Fruit fly (Drosophila melanogaster) whole organism, embryonic: ENCODE results near the gene Galphai.
A peak's percentile ranks its signal among the peaks of the same experiment; 100 is the strongest.

ENCODE experiments used
- BEAF-32 ChIP-seq: fragments of 200-800 bp; sonication (Bioruptor generic); optimal IDR thresholded peaks from 3 replicates; lab custom pipeline; 2017; ENCODE audit warnings: missing biosample characterization, missing genetic modification characterization, mild to moderate bottlenecking, moderate library complexity, missing genetic modification reagents
- CG10565 ChIP-seq: fragments of 200-800 bp; sonication (Bioruptor generic); optimal IDR thresholded peaks from 3 replicates; lab custom pipeline; 2016; ENCODE audit warnings: missing biosample characterization, mild to moderate bottlenecking, missing genetic modification characterization
- CG12769 ChIP-seq: fragments of 200-800 bp; sonication (Bioruptor generic); optimal IDR thresholded peaks from 2 replicates; lab custom pipeline; 2019; ENCODE audit warnings: missing biosample characterization, mild to moderate bottlenecking, missing genetic modification characterization, moderate library complexity
- CG13775 ChIP-seq: fragments of 200-800 bp; sonication (Bioruptor generic); optimal IDR thresholded peaks from 3 replicates; lab custom pipeline; 2017; ENCODE audit warnings: missing biosample characterization, mild to moderate bottlenecking, missing genetic modification characterization
- CG14860 ChIP-seq: fragments of 200-800 bp; sonication (Bioruptor generic); IDR thresholded peaks from 3 replicates; pipeline ENCODE4 v1.3.6; 2022; ENCODE audit warnings: missing biosample characterization, missing genetic modification characterization; ENCODE audit not compliant: partially characterized antibody
- CG16779 ChIP-seq: fragments of 200-800 bp; sonication (Bioruptor generic); IDR thresholded peaks from 2 replicates; pipeline ENCODE4 v1.3.6; 2022; ENCODE audit warnings: missing biosample characterization, missing genetic modification characterization
- CG16813 ChIP-seq: fragments of 200-800 bp; sonication (Bioruptor generic); IDR thresholded peaks from 3 replicates; pipeline ENCODE4 v1.3.6; 2022; ENCODE audit warnings: missing biosample characterization, missing genetic modification characterization; ENCODE audit not compliant: partially characterized antibody
- CG16815 ChIP-seq: fragments of 200-800 bp; sonication (Bioruptor generic); optimal IDR thresholded peaks from 3 replicates; lab custom pipeline; 2017; ENCODE audit warnings: missing biosample characterization, mild to moderate bottlenecking, missing genetic modification characterization
- CG17912 ChIP-seq: fragments of 200-800 bp; sonication (Bioruptor generic); optimal IDR thresholded peaks from 2 replicates; lab custom pipeline; 2018; ENCODE audit warnings: missing biosample characterization, mild to moderate bottlenecking, missing genetic modification characterization
- CG2199 ChIP-seq: fragments of 200-800 bp; sonication (Bioruptor generic); IDR thresholded peaks from 3 replicates; pipeline ENCODE4 v1.3.6; 2022; ENCODE audit warnings: missing biosample characterization, missing genetic modification characterization
- CG30020 ChIP-seq: fragments of 200-800 bp; optimal IDR thresholded peaks from 2 replicates; lab custom pipeline; 2019; ENCODE audit warnings: missing biosample characterization, mild to moderate bottlenecking, missing genetic modification characterization, moderate library complexity
- CG32767 ChIP-seq: fragments of 200-800 bp; sonication (Bioruptor generic); IDR thresholded peaks from 2 replicates; pipeline ENCODE4 v1.3.6; 2022; ENCODE audit warnings: missing biosample characterization, missing genetic modification characterization
- CG33213 ChIP-seq: fragments of 200-800 bp; sonication (Bioruptor generic); optimal IDR thresholded peaks from 3 replicates; lab custom pipeline; 2016; ENCODE audit warnings: missing biosample characterization, missing genetic modification characterization
- CG4820 ChIP-seq: fragments of 200-800 bp; sonication (Bioruptor generic); optimal IDR thresholded peaks from 3 replicates; lab custom pipeline; 2016; ENCODE audit warnings: missing biosample characterization, missing genetic modification characterization
- CG7745 ChIP-seq: fragments of 200-800 bp; sonication (Bioruptor generic); optimal IDR thresholded peaks from 2 replicates; lab custom pipeline; 2018; ENCODE audit warnings: missing biosample characterization, mild to moderate bottlenecking, missing genetic modification characterization, moderate library complexity
- CG8359 ChIP-seq: fragments of 200-800 bp; sonication (Bioruptor generic); optimal IDR thresholded peaks from 2 replicates; lab custom pipeline; 2017; ENCODE audit warnings: missing biosample characterization, mild to moderate bottlenecking, missing genetic modification characterization, borderline replicate concordance
- CG8478 ChIP-seq: fragments of >200 bp; optimal IDR thresholded peaks from 2 replicates; lab custom pipeline; 2018
- CG9876 ChIP-seq: fragments of 200-800 bp; sonication (Bioruptor generic); optimal IDR thresholded peaks from 2 replicates; lab custom pipeline; 2016; ENCODE audit warnings: missing biosample characterization, missing genetic modification characterization
- CTCF ChIP-seq: fragments of 200-800 bp; sonication (Bioruptor generic); optimal IDR thresholded peaks from 2 replicates; lab custom pipeline; 2017; ENCODE audit warnings: missing biosample characterization, mild to moderate bottlenecking, missing genetic modification characterization, moderate library complexity
- Ets65A ChIP-seq: fragments of 200-800 bp; sonication (Bioruptor generic); peaks from one replicate; lab custom pipeline; 2016; ENCODE audit warnings: missing biosample characterization, missing genetic modification characterization
- Jarid2 ChIP-seq: fragments of 200-800 bp; sonication (Bioruptor generic); optimal IDR thresholded peaks from 3 replicates; lab custom pipeline; 2017; ENCODE audit warnings: mild to moderate bottlenecking, missing biosample characterization, missing genetic modification reagents, missing genetic modification characterization
- MBD-R2 ChIP-seq: fragments of 200-800 bp; sonication (Bioruptor generic); IDR thresholded peaks from 2 replicates; pipeline ENCODE4 v1.3.6; 2022; ENCODE audit warnings: missing biosample characterization, missing genetic modification characterization
- Med ChIP-seq: fragments of 200-800 bp; sonication (Bioruptor generic); peaks from one replicate; lab custom pipeline; 2016; ENCODE audit warnings: missing biosample characterization, missing genetic modification characterization, mild to moderate bottlenecking, inconsistent platforms, moderate library complexity
- NC2α ChIP-seq: fragments of 200-800 bp; sonication (Bioruptor generic); optimal IDR thresholded peaks from 2 replicates; lab custom pipeline; 2016; ENCODE audit warnings: missing biosample characterization, missing genetic modification characterization
- Stat92E ChIP-seq, 3 experiments: fragments of >200 bp in 2 of 3; fragments of 200-800 bp in 1 of 3; sonication (Bioruptor generic) in 1 of 3; optimal IDR thresholded peaks; 2 replicates each; lab custom pipeline; 2017 to 2019; ENCODE audit warnings: missing biosample characterization in 3 of 3, missing genetic modification characterization in 3 of 3, mild to moderate bottlenecking in 1 of 3, moderate library complexity in 1 of 3
- ac ChIP-seq: fragments of 200-800 bp; sonication (Bioruptor generic); optimal IDR thresholded peaks from 3 replicates; lab custom pipeline; 2017; ENCODE audit warnings: missing biosample characterization, mild to moderate bottlenecking, missing genetic modification characterization
- ash1 ChIP-seq: fragments of 200-800 bp; sonication (Bioruptor generic); optimal IDR thresholded peaks from 2 replicates; lab custom pipeline; 2018; ENCODE audit warnings: missing biosample characterization, mild to moderate bottlenecking, missing genetic modification characterization
- cas ChIP-seq: fragments of 200-800 bp; sonication (Bioruptor generic); IDR thresholded peaks from 2 replicates; pipeline ENCODE4 v1.3.6; 2022; ENCODE audit warnings: missing biosample characterization, missing genetic modification characterization
- fd3F ChIP-seq: fragments of 200-800 bp; sonication (Bioruptor generic); optimal IDR thresholded peaks from 2 replicates; lab custom pipeline; 2018; ENCODE audit warnings: missing biosample characterization, mild to moderate bottlenecking, missing genetic modification characterization, moderate library complexity
- fd96Cb ChIP-seq: fragments of 200-800 bp; sonication (Bioruptor generic); optimal IDR thresholded peaks from 2 replicates; lab custom pipeline; 2018; ENCODE audit warnings: missing biosample characterization, mild to moderate bottlenecking, missing genetic modification characterization, moderate library complexity
- gsb-n ChIP-seq: fragments of 200-800 bp; sonication (Bioruptor generic); optimal IDR thresholded peaks from 3 replicates; lab custom pipeline; 2018; ENCODE audit warnings: missing biosample characterization, mild to moderate bottlenecking, missing genetic modification characterization
- inv ChIP-seq: fragments of 200-800 bp; sonication (Bioruptor generic); IDR thresholded peaks from 2 replicates; pipeline ENCODE4 v1.3.6; 2022; ENCODE audit warnings: missing biosample characterization, missing genetic modification characterization; ENCODE audit not compliant: partially characterized antibody
- prd ChIP-seq, 3 experiments: fragments of >200 bp in 2 of 3; fragments of 200-800 bp in 1 of 3; sonication (Bioruptor generic) in 1 of 3; optimal IDR thresholded peaks in 2 of 3; IDR thresholded peaks in 1 of 3; 2 replicates in 2 of 3; 3 replicates in 1 of 3; pipeline versions ENCODE4 v1.3.6 to Lab custom; 2017 to 2022; ENCODE audit warnings: missing biosample characterization in 1 of 3, missing genetic modification characterization in 1 of 3
- repo ChIP-seq: fragments of 200-800 bp; sonication (Bioruptor generic); optimal IDR thresholded peaks from 2 replicates; lab custom pipeline; 2016; ENCODE audit warnings: missing biosample characterization, missing genetic modification characterization
- slp2 ChIP-seq: fragments of 200-800 bp; sonication (Bioruptor generic); optimal IDR thresholded peaks from 2 replicates; lab custom pipeline; 2016; ENCODE audit warnings: missing biosample characterization, missing genetic modification characterization
- sna ChIP-seq: fragments of 200-800 bp; sonication (Bioruptor generic); IDR thresholded peaks from 2 replicates; pipeline ENCODE4 v1.3.6; 2022; ENCODE audit warnings: missing biosample characterization, missing genetic modification characterization; ENCODE audit not compliant: partially characterized antibody
- vnd ChIP-seq: fragments of 200-800 bp; sonication (Bioruptor generic); IDR thresholded peaks from 3 replicates; pipeline ENCODE4 v1.3.6; 2022; ENCODE audit warnings: missing biosample characterization, missing genetic modification characterization; ENCODE audit not compliant: partially characterized antibody
- wek ChIP-seq: fragments of 200-800 bp; sonication (Bioruptor generic); optimal IDR thresholded peaks from 3 replicates; lab custom pipeline; 2018; ENCODE audit warnings: missing biosample characterization, mild to moderate bottlenecking, missing genetic modification characterization, moderate library complexity

Galphai gene

DNA sequence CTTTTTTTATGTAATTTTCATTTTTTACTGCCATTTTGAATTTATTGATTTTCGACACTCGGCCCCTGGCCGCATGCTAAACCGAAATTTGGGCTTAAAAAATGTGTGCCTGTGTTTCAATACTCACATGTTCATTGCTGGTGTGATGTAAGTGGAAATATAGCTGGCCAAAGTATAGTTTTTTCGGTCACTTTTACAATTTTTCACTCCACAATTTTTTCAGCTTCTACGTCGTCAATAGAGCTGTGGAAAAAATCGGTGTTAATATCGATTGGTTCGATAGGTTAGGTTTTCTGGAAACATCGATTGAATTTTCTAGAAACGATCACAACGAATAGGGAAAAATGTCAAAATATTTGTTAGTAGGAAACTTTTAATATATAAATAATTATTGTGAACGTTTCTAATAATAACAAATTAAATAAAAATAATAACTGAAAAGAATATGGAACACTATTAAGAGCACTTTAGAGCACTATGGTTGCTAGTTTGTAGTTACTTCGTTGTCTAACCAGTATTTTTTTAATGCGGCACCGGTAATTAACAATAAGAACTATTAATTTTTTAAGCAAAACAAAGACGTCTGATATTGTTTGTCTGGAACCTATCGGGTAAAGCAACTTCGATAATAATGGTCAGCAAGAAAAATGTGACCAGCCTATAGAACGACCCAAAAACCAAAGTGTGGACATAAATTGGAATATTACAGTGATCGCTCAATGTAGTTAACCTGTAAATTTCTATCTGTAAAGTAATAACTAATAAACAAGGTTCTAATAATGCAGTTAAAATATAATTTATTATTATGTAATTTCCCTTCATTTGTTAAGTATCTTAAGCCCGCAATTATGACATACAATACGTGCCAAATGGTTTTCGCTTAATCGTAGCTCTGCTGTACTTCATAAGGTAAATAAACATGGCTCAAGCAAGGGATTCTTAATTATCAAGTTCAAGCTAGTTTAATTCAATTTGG, 24.3 kb downstream of the Galphai start, which contains the start of the genes CG10077 and CG9948 (continued):
- TF ChIP-seq Jarid2, result peak; percentile 47
- TF ChIP-seq cas, result no peak
- TF ChIP-seq wek (GFP tag; lab: Kevin White, UChicago), result peak; percentile 59
- TF ChIP-seq NC2α (GFP tag; lab: Kevin White, UChicago), result peak; percentile 18
- peak; percentile 82 for TF ChIP-seq CG16815 (GFP tag; lab: Kevin White, UChicago)
- peak; percentile 85 for TF ChIP-seq gsb-n (tag; lab: Kevin White, UChicago)
- TF ChIP-seq CG13775, result peak; percentile 85
- peak; percentile 79 for TF ChIP-seq MBD-R2 (GFP tag; lab: Robert Waterston, UW)
- peak; percentile 86 for TF ChIP-seq CG32767 (GFP tag; lab: Robert Waterston, UW)
- peak; percentile 75 for TF ChIP-seq vnd (GFP tag; lab: Robert Waterston, UW)
- TF ChIP-seq CG2199 (GFP tag; lab: Robert Waterston, UW), result peak; percentile 89
- TF ChIP-seq repo (GFP tag; lab: Kevin White, UChicago), result peak; percentile 16
- TF ChIP-seq sna (GFP tag; lab: Robert Waterston, UW), result peak; percentile 60
- peak; percentile 11 for TF ChIP-seq CG33213 (GFP tag; lab: Kevin White, UChicago)
- TF ChIP-seq ash1, result peak; percentile 46
- no peak for TF ChIP-seq CTCF
- TF ChIP-seq inv (GFP tag; lab: Robert Waterston, UW), result peak; percentile 63
- peak; percentile 82 for TF ChIP-seq CG14860 (GFP tag; lab: Robert Waterston, UW)
- peak; percentile 75 for TF ChIP-seq CG30020 (tag; lab: Kevin White, UChicago)
- peak; percentile 62 for TF ChIP-seq CG7745 (tag; lab: Kevin White, UChicago)
- peak in 1 of 3 experiments; percentile 76 for TF ChIP-seq Stat92E (GFP tag; optimal IDR thresholded peaks at IDR 0.05; lab: Kevin White, UChicago)
- TF ChIP-seq fd3F (GFP tag; lab: Kevin White, UChicago), result peak; percentile 85
- peak; percentile 65 for TF ChIP-seq CG8359
- TF ChIP-seq slp2 (GFP tag; lab: Kevin White, UChicago), result peak; percentile 19
- TF ChIP-seq CG10565 (GFP tag; lab: Kevin White, UChicago), result peak; percentile 0
- peak; percentile 81 for TF ChIP-seq CG17912 (GFP tag; lab: Kevin White, UChicago)

- TF ChIP-seq CG12769 (tag; lab: Kevin White, UChicago), result no peak
- no peak for TF ChIP-seq prd (optimal IDR thresholded peaks at IDR 0.05; lab: Kevin White, UChicago)
- TF ChIP-seq prd (GFP tag; IDR thresholded peaks at IDR 0.05; lab: Robert Waterston, UW), result 0 out of 3 replicates have a peak, but pooled peaks have one; percentile 8
- no peak for TF ChIP-seq BEAF-32 (GFP tag; lab: Kevin White, UChicago)
- peak; percentile 57 for TF ChIP-seq Ets65A (GFP tag; lab: Kevin White, UChicago)
- TF ChIP-seq Med (GFP tag; lab: Kevin White, UChicago), result peak; percentile 52
- TF ChIP-seq CG4820, result no peak
- TF ChIP-seq CG8478 (lab: Kevin White, UChicago), result peak; percentile 51
- TF ChIP-seq ac (GFP tag; lab: Kevin White, UChicago), result no peak
- TF ChIP-seq fd96Cb (tag; lab: Kevin White, UChicago), result no peak
- TF ChIP-seq CG9876 (GFP tag; lab: Kevin White, UChicago), result no peak
- 0 out of 2 replicates have a peak, but pooled peaks have one; percentile 29 for TF ChIP-seq CG16779 (GFP tag; lab: Robert Waterston, UW)
- 0 out of 3 replicates have a peak, but pooled peaks have one; percentile 15 for TF ChIP-seq CG16813 (GFP tag; lab: Robert Waterston, UW)
Measured at dm6 chr3L:6947188-6947971, 32.5 kb downstream of the Galphai start.
